Fruit fly (Drosophila melanogaster): ENCODE data around the gene vkg.

DNA sequence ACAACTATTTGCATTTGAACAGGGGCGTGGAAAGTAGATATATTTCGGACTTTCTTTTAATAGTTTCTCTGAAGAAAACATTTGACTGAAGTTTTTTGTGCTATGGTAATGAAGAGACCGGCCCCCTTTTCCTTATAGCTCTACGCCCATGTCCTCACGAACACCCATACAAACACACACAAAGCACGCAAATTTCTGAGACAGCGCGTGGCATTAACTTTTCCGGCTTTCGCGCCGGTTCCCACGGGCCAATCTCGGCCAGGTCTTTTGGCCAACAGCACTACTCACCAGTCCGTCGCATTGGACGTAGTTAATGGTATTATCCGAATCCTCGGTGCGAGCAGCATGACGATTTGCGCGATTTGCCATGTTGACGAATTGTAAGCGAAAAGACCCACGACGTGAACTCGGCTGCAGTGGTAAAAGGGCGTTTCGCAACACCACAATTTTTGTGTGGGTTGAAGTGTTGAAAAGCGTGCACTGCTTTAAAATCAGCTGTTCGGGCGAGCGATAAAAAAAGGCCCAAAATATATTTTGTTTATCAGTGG is 24.4 kb upstream of the vkg start, which contains the start of gene senju:
- TF ChIP-seq Pif1A (GFP tag; optimal IDR thresholded peaks at IDR 0.05) (peak; percentile 89), CG4496 (GFP tag; IDR thresholded peaks at IDR 0.05) (peak; percentile 89), Ets98B (GFP tag; IDR thresholded peaks at IDR 0.05) (peak; percentile 87), CG17806 (tag; optimal IDR thresholded peaks at IDR 0.05) (peak; percentile 77), Snoo (tag; optimal IDR thresholded peaks at IDR 0.05) (peak; percentile 80)
